Fruit fly (Drosophila melanogaster): ENCODE results near the gene Exo84.

Gene Exo84

dm6 chr3R:26012801-26013663 lies 39.0 kb downstream of the Exo84 start (continued):
- peak; percentile 21 for TF ChIP-seq CG4424 (GFP tag; optimal IDR thresholded peaks at IDR 0.05)
- TF ChIP-seq CG10366 (GFP tag; IDR thresholded peaks at IDR 0.05) = no peak
- TF ChIP-seq h (optimal IDR thresholded peaks at IDR 0.05) = no peak
- TF ChIP-seq Hr3 (GFP tag; optimal IDR thresholded peaks at IDR 0.05) = peak; percentile 4
- no peak for TF ChIP-seq Neu2 (GFP tag; optimal IDR thresholded peaks at IDR 0.05; ENCODE audit: borderline replicate concordance)
- no peak for TF ChIP-seq Atf3 (GFP tag; optimal IDR thresholded peaks at IDR 0.05)
- TF ChIP-seq Dp (GFP tag; optimal IDR thresholded peaks at IDR 0.05) = no peak
- TF ChIP-seq odd (GFP tag; optimal IDR thresholded peaks at IDR 0.05) = no peak
- 0 out of 2 replicates have a peak, but pooled peaks have one; percentile 17 for TF ChIP-seq Awh (GFP tag; IDR thresholded peaks at IDR 0.05)
- TF ChIP-seq Xbp1 (GFP tag; optimal IDR thresholded peaks at IDR 0.05) = peak; percentile 7
- TF ChIP-seq pum (GFP tag; optimal IDR thresholded peaks at IDR 0.05) = no peak
- no peak for TF ChIP-seq cad (GFP tag; optimal IDR thresholded peaks at IDR 0.05)
- TF ChIP-seq CG1603 (tag; optimal IDR thresholded peaks at IDR 0.05) = no peak
- no peak for TF ChIP-seq C15 (GFP tag; IDR thresholded peaks at IDR 0.05)
- TF ChIP-seq Ada2b (GFP tag; IDR thresholded peaks at IDR 0.05) = no peak
- TF ChIP-seq CG12236 (GFP tag; optimal IDR thresholded peaks at IDR 0.05) = no peak
- no peak for TF ChIP-seq ap (GFP tag; IDR thresholded peaks at IDR 0.05)
- no peak for TF ChIP-seq CG4617 (GFP tag; optimal IDR thresholded peaks at IDR 0.05; ENCODE audit: borderline replicate concordance)
- TF ChIP-seq Dfd (GFP tag; optimal IDR thresholded peaks at IDR 0.05) = no peak
- no peak for TF ChIP-seq kay (GFP tag; optimal IDR thresholded peaks at IDR 0.05)
- no peak for TF ChIP-seq HHEX (GFP tag; optimal IDR thresholded peaks at IDR 0.05)
- no peak for TF ChIP-seq CG2116 (GFP tag; optimal IDR thresholded peaks at IDR 0.05)
- TF ChIP-seq CG10147 (GFP tag; optimal IDR thresholded peaks at IDR 0.05) = no peak
- no peak for TF ChIP-seq CG15269 (tag; optimal IDR thresholded peaks at IDR 0.05)
- no peak for TF ChIP-seq nom (GFP tag; optimal IDR thresholded peaks at IDR 0.05)
- no peak for TF ChIP-seq CG14050 (GFP tag; IDR thresholded peaks at IDR 0.05)
- peak; percentile 60 for TF ChIP-seq CG8388 (GFP tag; optimal IDR thresholded peaks at IDR 0.05)
- no peak for TF ChIP-seq crc (GFP tag; optimal IDR thresholded peaks at IDR 0.05)
- no peak for TF ChIP-seq ssp (GFP tag; IDR thresholded peaks at IDR 0.05)
- no peak for TF ChIP-seq CG5245 (GFP tag; optimal IDR thresholded peaks at IDR 0.05)
- TF ChIP-seq Ets97D (GFP tag; optimal IDR thresholded peaks at IDR 0.05) = no peak
- no peak for TF ChIP-seq CG17612 (GFP tag; IDR thresholded peaks at IDR 0.05)
- TF ChIP-seq yki (optimal IDR thresholded peaks at IDR 0.05) = no peak
- no peak for TF ChIP-seq ERR (GFP tag; optimal IDR thresholded peaks at IDR 0.05)
- TF ChIP-seq CG9437 (GFP tag; optimal IDR thresholded peaks at IDR 0.05) = peak; percentile 34
- 0 out of 2 replicates have a peak, but pooled peaks have one; percentile 45 for TF ChIP-seq Ptx1 (GFP tag; IDR thresholded peaks at IDR 0.05)
- TF ChIP-seq Bteb2 (GFP tag; optimal IDR thresholded peaks at IDR 0.05) = no peak
- no peak for TF ChIP-seq sens-2 (GFP tag; IDR thresholded peaks at IDR 0.05)
- no peak for TF ChIP-seq Mes4 (GFP tag; optimal IDR thresholded peaks at IDR 0.05)
- no peak for TF ChIP-seq stwl (tag; optimal IDR thresholded peaks at IDR 0.05)
- TF ChIP-seq CG12299 (tag; optimal IDR thresholded peaks at IDR 0.05) = peak; percentile 2
- no peak for TF ChIP-seq CG17802 (tag; optimal IDR thresholded peaks at IDR 0.05)
- no peak for TF ChIP-seq da (GFP tag; optimal IDR thresholded peaks at IDR 0.05)
- TF ChIP-seq bcd (GFP tag; optimal IDR thresholded peaks at IDR 0.05) = no peak
- no peak for TF ChIP-seq stc (GFP tag; IDR thresholded peaks at IDR 0.05)
- no peak for TF ChIP-seq sim (GFP tag; IDR thresholded peaks at IDR 0.05)
- no peak for TF ChIP-seq vfl (GFP tag; optimal IDR thresholded peaks at IDR 0.05)
- no peak for TF ChIP-seq CG10274 (GFP tag; optimal IDR thresholded peaks at IDR 0.05)
- TF ChIP-seq Abd-B (GFP tag; optimal IDR thresholded peaks at IDR 0.05) = peak; percentile 29
- TF ChIP-seq CG18011 (GFP tag; optimal IDR thresholded peaks at IDR 0.05) = no peak
- TF ChIP-seq Meics (GFP tag; optimal IDR thresholded peaks at IDR 0.05) = no peak

All from whole organism, embryonic.